Worm (Caenorhabditis elegans) whole organism, L2 larva: ENCODE data around the gene C54D10.9.

Experiments
- C34F6.9 ChIP-seq: fragments of 150-350 bp; optimal IDR thresholded peaks from 2 replicates; lab custom pipeline; 2014; ENCODE audit warnings: missing biosample characterization, missing genetic modification characterization
- F13H6.1 ChIP-seq: sonication (generic microtip); optimal IDR thresholded peaks from 2 replicates; lab custom pipeline; 2016; ENCODE audit warnings: missing genetic modification characterization, missing compliant biosample characterization
- R02D3.7 ChIP-seq: fragments of 150-350 bp; optimal IDR thresholded peaks from 2 replicates; lab custom pipeline; 2014; ENCODE audit warnings: missing biosample characterization, missing genetic modification characterization
- alr-1 ChIP-seq: fragments of 150-350 bp; optimal IDR thresholded peaks from 2 replicates; lab custom pipeline; 2014; ENCODE audit warnings: missing biosample characterization, missing genetic modification characterization
- blmp-1 ChIP-seq: sonication (generic microtip); optimal IDR thresholded peaks from 2 replicates; lab custom pipeline; 2017; ENCODE audit warnings: missing genetic modification characterization, mild to moderate bottlenecking, missing compliant biosample characterization, antibody characterized with exemption, moderate library complexity; ENCODE audit not compliant: insufficient read depth
- ceh-82 ChIP-seq: fragments of 150-350 bp; optimal IDR thresholded peaks from 2 replicates; lab custom pipeline; 2014; ENCODE audit warnings: missing biosample characterization, missing genetic modification characterization
- crh-2 ChIP-seq: sonication (generic microtip); optimal IDR thresholded peaks from 2 replicates; lab custom pipeline; 2017; ENCODE audit warnings: missing biosample characterization, missing genetic modification characterization
- elt-1 ChIP-seq: fragments of 150-350 bp; optimal IDR thresholded peaks from 2 replicates; lab custom pipeline; 2014; ENCODE audit warnings: missing biosample characterization, missing genetic modification characterization
- fos-1 ChIP-seq: fragments of 150-350 bp; optimal IDR thresholded peaks from 2 replicates; lab custom pipeline; 2014; ENCODE audit warnings: missing biosample characterization, missing genetic modification characterization
- lin-11 ChIP-seq: fragments of 150-350 bp; sonication (generic microtip); optimal IDR thresholded peaks from 2 replicates; lab custom pipeline; 2014; ENCODE audit warnings: missing biosample characterization, missing genetic modification characterization, inconsistent platforms, mixed read lengths
- lin-39 ChIP-seq: fragments of 150-350 bp; optimal IDR thresholded peaks from 2 replicates; lab custom pipeline; 2014; ENCODE audit warnings: missing biosample characterization, missing genetic modification reagents, missing genetic modification characterization
- lsy-2 ChIP-seq, 2 experiments: fragments of 150-350 bp in 1 of 2; sonication (generic microtip) in 1 of 2; optimal IDR thresholded peaks; 2 replicates each; lab custom pipeline; 2014 to 2017; ENCODE audit warnings: missing biosample characterization in 2 of 2, missing genetic modification characterization in 2 of 2
- mab-5 ChIP-seq: fragments of 150-350 bp; optimal IDR thresholded peaks from 2 replicates; lab custom pipeline; 2014; ENCODE audit warnings: missing biosample characterization, missing genetic modification characterization
- mbf-1 ChIP-seq: sonication (generic microtip); optimal IDR thresholded peaks from 2 replicates; lab custom pipeline; 2017; ENCODE audit warnings: missing biosample characterization, missing genetic modification characterization
- nhr-11 ChIP-seq: fragments of 150-350 bp; optimal IDR thresholded peaks from 2 replicates; lab custom pipeline; 2014; ENCODE audit warnings: missing biosample characterization, missing genetic modification characterization
- nhr-129 ChIP-seq: fragments of 150-350 bp; optimal IDR thresholded peaks from 2 replicates; lab custom pipeline; 2014; ENCODE audit warnings: missing biosample characterization, missing genetic modification characterization
- nhr-237 ChIP-seq: fragments of 150-350 bp; optimal IDR thresholded peaks from 2 replicates; lab custom pipeline; 2014; ENCODE audit warnings: missing biosample characterization, missing genetic modification characterization
- nhr-25 ChIP-seq: fragments of 150-350 bp; sonication (generic microtip); optimal IDR thresholded peaks from 3 replicates; lab custom pipeline; 2014; ENCODE audit warnings: missing biosample characterization, missing genetic modification characterization
- nhr-6 ChIP-seq: fragments of 150-350 bp; optimal IDR thresholded peaks from 2 replicates; lab custom pipeline; 2014; ENCODE audit warnings: missing biosample characterization, missing genetic modification characterization
- peb-1 ChIP-seq: fragments of 150-350 bp; optimal IDR thresholded peaks from 2 replicates; lab custom pipeline; 2014; ENCODE audit warnings: missing biosample characterization, missing genetic modification characterization
- sem-4 ChIP-seq: fragments of 150-350 bp; optimal IDR thresholded peaks from 2 replicates; lab custom pipeline; 2014; ENCODE audit warnings: missing biosample characterization, missing genetic modification reagents, missing genetic modification characterization
- skn-1 ChIP-seq: sonication (generic microtip); optimal IDR thresholded peaks from 2 replicates; lab custom pipeline; 2017; ENCODE audit warnings: missing biosample characterization, missing genetic modification characterization
- sma-3 ChIP-seq: sonication (generic microtip); optimal IDR thresholded peaks from 2 replicates; lab custom pipeline; 2016; ENCODE audit warnings: missing genetic modification reagents, missing genetic modification characterization, missing compliant biosample characterization
- sma-9 ChIP-seq, 2 experiments: fragments of 150-350 bp in 1 of 2; sonication (generic microtip) in 1 of 2; optimal IDR thresholded peaks; 2 replicates each; lab custom pipeline; 2014 to 2016; ENCODE audit warnings: missing genetic modification characterization in 2 of 2, mild to moderate bottlenecking in 1 of 2, missing biosample characterization in 1 of 2, missing compliant biosample characterization in 1 of 2, missing genetic modification reagents in 1 of 2, moderate library complexity in 1 of 2
- unc-55 ChIP-seq: fragments of 150-350 bp; sonication (generic microtip); optimal IDR thresholded peaks from 3 replicates; lab custom pipeline; 2014; ENCODE audit warnings: missing biosample characterization, missing genetic modification reagents, missing genetic modification characterization
- unc-62 ChIP-seq: fragments of 150-350 bp; optimal IDR thresholded peaks from 2 replicates; lab custom pipeline; 2014; ENCODE audit warnings: missing biosample characterization, missing genetic modification reagents, missing genetic modification characterization
- zag-1 ChIP-seq: fragments of 150-350 bp; optimal IDR thresholded peaks from 2 replicates; lab custom pipeline; 2014; ENCODE audit warnings: missing biosample characterization, missing genetic modification characterization
- ztf-11 ChIP-seq: sonication (generic microtip); optimal IDR thresholded peaks from 2 replicates; lab custom pipeline; 2017; ENCODE audit warnings: missing biosample characterization, missing genetic modification characterization
- ztf-4 ChIP-seq: fragments of 150-350 bp; optimal IDR thresholded peaks from 2 replicates; lab custom pipeline; 2014; ENCODE audit warnings: missing biosample characterization, missing genetic modification characterization

The C54D10.9 gene

ce11 chrV:12446895-12447294 is at the start of gene C54D10.9, which contains the start of gene pals-38:
Gene C54D10.9 (plus strand): TSS chrV:12447153.
Gene pals-38 (minus strand): TSS chrV:12446995.
- no peak for TF ChIP-seq nhr-25 (tag; lab: Kevin White, UChicago)
- no peak for TF ChIP-seq sma-3 (GFP tag; lab: Kevin White, UChicago)
- no peak for TF ChIP-seq nhr-11
- no peak for TF ChIP-seq fos-1 (tag; lab: Kevin White, UChicago)
- no peak for TF ChIP-seq nhr-237 (tag; lab: Kevin White, UChicago)
- TF ChIP-seq nhr-6 (tag; lab: Kevin White, UChicago), result no peak
- no peak for TF ChIP-seq lin-39 (tag; lab: Kevin White, UChicago)
- no peak for TF ChIP-seq nhr-129 (tag; lab: Kevin White, UChicago)

DNA sequence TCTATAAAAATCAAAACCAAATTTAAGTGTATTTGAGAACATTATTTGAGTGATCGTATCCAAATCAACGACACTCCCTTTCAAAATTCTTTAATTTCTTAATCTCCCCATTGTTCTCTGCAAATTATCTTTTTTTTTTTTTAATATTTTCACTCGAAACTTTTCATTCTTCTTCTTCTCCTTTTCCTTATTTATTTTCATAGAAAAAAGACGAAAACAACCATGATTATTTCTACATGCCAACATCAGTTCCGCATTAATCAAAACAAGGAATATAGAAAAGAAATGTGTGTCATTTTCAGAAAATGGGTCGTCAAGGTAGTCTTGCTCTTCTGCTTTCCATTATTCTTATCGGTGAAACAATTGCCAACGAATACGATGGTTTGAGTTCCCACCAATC is 49.4 kb upstream of the C54D10.9 start, which contains the start of gene K01D12.5:
TSS of gene K01D12.5 (plus strand) at position 301 of the 400 bp plus-strand sequence.
- TF ChIP-seq ztf-11 (tag; lab: Kevin White, UChicago) (no peak), unc-62 (no peak), fos-1 (tag; lab: Kevin White, UChicago) (no peak), mab-5 (tag; lab: Kevin White, UChicago) (no peak), ceh-82 (tag; lab: Kevin White, UChicago) (no peak), sem-4 (tag; lab: Kevin White, UChicago) (no peak), F13H6.1 (tag; lab: Kevin White, UChicago) (no peak), blmp-1 (tag; lab: Kevin White, UChicago) (no peak), sma-3 (GFP tag; lab: Kevin White, UChicago) (no peak), skn-1 (tag; lab: Kevin White, UChicago) (no peak), lin-11 (tag; lab: Kevin White, UChicago) (no peak), mbf-1 (tag; lab: Kevin White, UChicago) (no peak), zag-1 (no peak), peb-1 (no peak)

DNA sequence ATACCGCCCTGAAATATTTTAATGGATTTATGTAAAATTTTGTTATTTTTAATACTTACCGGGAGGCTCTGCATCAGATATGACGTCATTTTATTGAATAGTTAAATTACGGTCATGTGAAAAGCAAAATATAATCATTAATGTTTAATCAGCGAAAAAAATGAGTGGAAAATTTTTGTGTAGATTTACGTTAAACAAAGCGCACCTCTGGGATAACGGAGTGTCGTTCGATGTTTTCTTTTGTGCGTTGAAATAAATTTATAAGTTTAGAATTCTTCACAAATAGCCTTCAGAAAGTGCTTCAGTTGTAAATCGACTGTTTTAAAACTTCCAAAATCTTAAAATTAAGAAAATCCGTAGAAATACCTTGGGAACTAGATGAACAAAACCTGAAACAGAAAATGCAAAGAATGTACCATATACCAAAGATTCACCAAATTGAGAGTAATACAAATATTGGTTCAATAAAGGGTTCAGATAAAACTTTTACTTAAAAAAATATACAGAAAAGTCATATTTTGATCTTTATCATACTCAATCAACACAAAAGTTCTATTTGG is 46.2 kb upstream of the C54D10.9 start, which contains the start of the genes K01D12.20 and miga-1:
TSS of gene K01D12.20 (minus strand) at position 138 of the 560 bp plus-strand sequence.
TSS of gene miga-1 (minus strand) at position 183 of the 560 bp plus-strand sequence.
- no peak for TF ChIP-seq F13H6.1 (tag; lab: Kevin White, UChicago)
- no peak for TF ChIP-seq alr-1
- TF ChIP-seq C34F6.9 (tag; lab: Kevin White, UChicago), result peak; percentile 57
- no peak for TF ChIP-seq unc-62
- TF ChIP-seq sem-4 (tag; lab: Kevin White, UChicago), result peak; percentile 12
- TF ChIP-seq elt-1, result no peak
- no peak for TF ChIP-seq sma-3 (GFP tag; lab: Kevin White, UChicago)
- TF ChIP-seq lsy-2 (tag; optimal IDR thresholded peaks at IDR 0.05; lab: Kevin White, UChicago), result peak in 1 of 2 experiments; percentile 65
- TF ChIP-seq unc-55 (GFP tag; lab: Kevin White, UChicago), result peak; percentile 54
- no peak for TF ChIP-seq peb-1
- TF ChIP-seq nhr-129 (tag; lab: Kevin White, UChicago), result peak; percentile 13
- TF ChIP-seq blmp-1 (tag; lab: Kevin White, UChicago), result no peak
- peak; percentile 61 for TF ChIP-seq sma-9 (GFP tag; optimal IDR thresholded peaks at IDR 0.05; lab: Kevin White, UChicago)
- no peak for TF ChIP-seq sma-9 (tag; optimal IDR thresholded peaks at IDR 0.05; lab: Kevin White, UChicago)
- TF ChIP-seq R02D3.7 (tag; lab: Kevin White, UChicago), result peak; percentile 89
- TF ChIP-seq crh-2 (tag; lab: Kevin White, UChicago), result peak; percentile 9
- TF ChIP-seq ztf-4 (tag; lab: Kevin White, UChicago), result no peak

DNA sequence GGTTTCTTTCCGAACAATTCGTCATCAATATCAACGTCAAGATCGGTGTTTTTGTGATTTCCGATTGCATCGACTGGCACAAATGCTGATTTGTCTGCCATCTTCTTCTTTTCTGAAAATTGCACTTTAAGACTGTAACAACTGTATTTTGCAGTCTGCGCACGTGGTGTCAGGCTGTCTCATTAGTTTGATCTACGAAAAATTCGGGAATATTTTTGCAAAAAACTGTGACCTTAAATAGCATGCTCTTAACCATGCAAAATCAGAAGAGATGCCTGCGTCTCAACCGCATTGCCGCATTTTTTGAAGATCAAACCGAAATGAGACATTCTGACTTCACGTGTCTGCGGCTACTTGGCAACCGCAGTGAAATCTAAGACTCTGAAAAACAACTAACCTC is 45.6 kb upstream of the C54D10.9 start, which contains the start of gene K01D12.7:
TSS of gene K01D12.7 (minus strand) at position 101 of the 400 bp plus-strand sequence.
- no peak for TF ChIP-seq unc-55 (GFP tag; lab: Kevin White, UChicago)
- TF ChIP-seq peb-1, result no peak
- no peak for TF ChIP-seq mab-5 (tag; lab: Kevin White, UChicago)
- TF ChIP-seq R02D3.7 (tag; lab: Kevin White, UChicago), result no peak
- no peak for TF ChIP-seq zag-1
- no peak for TF ChIP-seq F13H6.1 (tag; lab: Kevin White, UChicago)
- no peak for TF ChIP-seq sem-4 (tag; lab: Kevin White, UChicago)
- no peak for TF ChIP-seq ztf-11 (tag; lab: Kevin White, UChicago)

ce11 chrV:12402355-12402754 is 44.6 kb upstream of the C54D10.9 start, which contains the start of gene K01D12.8:
Gene K01D12.8 (plus strand): TSS chrV:12402655.
- TF ChIP-seq peb-1 (no peak), mab-5 (tag; lab: Kevin White, UChicago) (no peak), zag-1 (no peak), F13H6.1 (tag; lab: Kevin White, UChicago) (no peak), lin-11 (tag; lab: Kevin White, UChicago) (no peak), nhr-237 (tag; lab: Kevin White, UChicago) (no peak), sma-3 (GFP tag; lab: Kevin White, UChicago) (no peak), lsy-2 (tag; optimal IDR thresholded peaks at IDR 0.05; lab: Kevin White, UChicago) (no peak)
- TF ChIP-seq, all 48 proteins: peak for 0
